Fruit fly (Drosophila melanogaster): ENCODE results near the gene CG8360.
A peak's percentile ranks its signal among the peaks of the same experiment; 100 is the strongest.

Gene CG8360

dm6 chr2L:8204996-8205567, 7.7 kb upstream of the CG8360 start, which contains the start of gene SLC5A11 (continued):
- TF ChIP-seq dm (GFP tag; optimal IDR thresholded peaks at IDR 0.05): peak; percentile 70
- peak; percentile 97 for TF ChIP-seq tup (GFP tag; optimal IDR thresholded peaks at IDR 0.05)
- TF ChIP-seq lab (GFP tag; optimal IDR thresholded peaks at IDR 0.05): peak; percentile 99
- TF ChIP-seq CG8924 (tag; optimal IDR thresholded peaks at IDR 0.05): peak; percentile 100
- no peak for TF ChIP-seq Doc3 (GFP tag; IDR thresholded peaks at IDR 0.05; ENCODE audit: partially characterized antibody)
- TF ChIP-seq CG10462 (GFP tag; optimal IDR thresholded peaks at IDR 0.05): peak; percentile 96
- TF ChIP-seq CG30403 (GFP tag; optimal IDR thresholded peaks at IDR 0.05): peak; percentile 97
- TF ChIP-seq CG4617 (GFP tag; optimal IDR thresholded peaks at IDR 0.05; ENCODE audit: borderline replicate concordance): peak; percentile 88
- peak; percentile 100 for TF ChIP-seq Max (GFP tag; optimal IDR thresholded peaks at IDR 0.05)
- no peak for TF ChIP-seq pita (GFP tag; optimal IDR thresholded peaks at IDR 0.05)
- peak; percentile 95 for TF ChIP-seq CG15011 (GFP tag; optimal IDR thresholded peaks at IDR 0.05)
- TF ChIP-seq repo (GFP tag; optimal IDR thresholded peaks at IDR 0.05): peak; percentile 96
- peak; percentile 95 for TF ChIP-seq ham (GFP tag; IDR thresholded peaks at IDR 0.05)
- TF ChIP-seq CG17328 (GFP tag; IDR thresholded peaks at IDR 0.05): peak; percentile 95
- peak; percentile 64 for TF ChIP-seq CG7928 (GFP tag; optimal IDR thresholded peaks at IDR 0.05)
- TF ChIP-seq CG14965 (GFP tag; optimal IDR thresholded peaks at IDR 0.05; ENCODE audit: borderline replicate concordance): peak; percentile 78
- TF ChIP-seq Ravus (GFP tag; IDR thresholded peaks at IDR 0.05): peak; percentile 64
- TF ChIP-seq CG31224 (GFP tag; IDR thresholded peaks at IDR 0.05): peak; percentile 93
- peak; percentile 83 for TF ChIP-seq oc (tag; optimal IDR thresholded peaks at IDR 0.05)
- TF ChIP-seq Vsx1 (GFP tag; optimal IDR thresholded peaks at IDR 0.05): peak; percentile 95
- TF ChIP-seq sna (GFP tag; IDR thresholded peaks at IDR 0.05; ENCODE audit: partially characterized antibody): no peak
- TF ChIP-seq btn (GFP tag; optimal IDR thresholded peaks at IDR 0.05): peak; percentile 93
- peak; percentile 85 for TF ChIP-seq Jarid2 (GFP tag; optimal IDR thresholded peaks at IDR 0.05)
- TF ChIP-seq ken (GFP tag; IDR thresholded peaks at IDR 0.05): peak; percentile 93
- peak; percentile 99 for TF ChIP-seq Sox100B (GFP tag; optimal IDR thresholded peaks at IDR 0.05)
- peak; percentile 95 for TF ChIP-seq ci (GFP tag; IDR thresholded peaks at IDR 0.05)
- TF ChIP-seq CG17802 (tag; optimal IDR thresholded peaks at IDR 0.05): peak; percentile 61
- TF ChIP-seq cwo (GFP tag; optimal IDR thresholded peaks at IDR 0.05): peak; percentile 97
- peak; percentile 92 for TF ChIP-seq grau (tag; optimal IDR thresholded peaks at IDR 0.05)
- TF ChIP-seq CG16815 (GFP tag; optimal IDR thresholded peaks at IDR 0.05): peak; percentile 94
- TF ChIP-seq CG11696 (GFP tag; IDR thresholded peaks at IDR 0.05): peak; percentile 92
- TF ChIP-seq dpn (GFP tag; optimal IDR thresholded peaks at IDR 0.05): peak; percentile 99
- peak; percentile 63 for TF ChIP-seq MTF-1 (GFP tag; optimal IDR thresholded peaks at IDR 0.05; ENCODE audit: borderline replicate concordance)
- TF ChIP-seq sens (GFP tag): peak; percentile 84
- peak; percentile 79 for TF ChIP-seq Ada2b (GFP tag; IDR thresholded peaks at IDR 0.05)
- no peak for TF ChIP-seq Hr39 (optimal IDR thresholded peaks at IDR 0.05)
- TF ChIP-seq psq (GFP tag; optimal IDR thresholded peaks at IDR 0.05): peak; percentile 96
- peak in 1 of 2 experiments; percentile 100 for TF ChIP-seq Eip74EF (GFP tag; optimal IDR thresholded peaks at IDR 0.05)
- peak; percentile 96 for TF ChIP-seq CG18262 (tag; optimal IDR thresholded peaks at IDR 0.05)
- TF ChIP-seq prd (optimal IDR thresholded peaks at IDR 0.05): no peak
- peak; percentile 97 for TF ChIP-seq prd (GFP tag; IDR thresholded peaks at IDR 0.05)
- peak; percentile 94 for TF ChIP-seq CG11085 (GFP tag; IDR thresholded peaks at IDR 0.05)
- peak; percentile 99 for TF ChIP-seq CG18599 (GFP tag; optimal IDR thresholded peaks at IDR 0.05)
- TF ChIP-seq CG14014 (GFP tag; IDR thresholded peaks at IDR 0.05): peak; percentile 99
- TF ChIP-seq Nf-YC (tag; optimal IDR thresholded peaks at IDR 0.05): peak; percentile 91
- TF ChIP-seq CG1603 (tag; optimal IDR thresholded peaks at IDR 0.05): peak; percentile 83
- TF ChIP-seq toy (GFP tag; IDR thresholded peaks at IDR 0.05): peak; percentile 94
- TF ChIP-seq Dad (GFP tag; optimal IDR thresholded peaks at IDR 0.05): peak; percentile 99
- TF ChIP-seq Lhr (GFP tag; optimal IDR thresholded peaks at IDR 0.05): peak; percentile 67
- TF ChIP-seq CG9215 (GFP tag; IDR thresholded peaks at IDR 0.05): peak; percentile 93
